Worm (Caenorhabditis elegans) whole organism, late embryonic: ENCODE data around the gene Y6G8.6.
"Not testable (repeated sequence)": the region's sequence is repeated elsewhere in the genome, so short reads cannot be mapped to it uniquely, and the experiment has no call there.

Experiments used
- K02D7.2 ChIP-seq: sonication (generic microtip); optimal IDR thresholded peaks from 2 replicates; lab custom pipeline; 2017; ENCODE audit warnings: mild to moderate bottlenecking, missing genetic modification characterization, missing compliant biosample characterization
- Y22D7AL.16 ChIP-seq: sonication (generic microtip); optimal IDR thresholded peaks from 2 replicates; lab custom pipeline; 2016; ENCODE audit warnings: missing genetic modification characterization, missing compliant biosample characterization
- ceh-45 ChIP-seq: fragments of 200-800 bp; sonication (Bioruptor generic); IDR thresholded peaks from 2 replicates; pipeline ENCODE4 v1.3.6; 2022; ENCODE audit warnings: missing genetic modification reagents, missing genetic modification characterization, missing compliant biosample characterization
- ceh-48 ChIP-seq: sonication (generic microtip); optimal IDR thresholded peaks from 2 replicates; lab custom pipeline; 2016; ENCODE audit warnings: missing genetic modification characterization, inconsistent platforms, missing compliant biosample characterization
- ceh-9 ChIP-seq: sonication (generic microtip); optimal IDR thresholded peaks from 2 replicates; lab custom pipeline; 2016; ENCODE audit warnings: mild to moderate bottlenecking, missing genetic modification characterization, inconsistent platforms, missing compliant biosample characterization
- che-1 ChIP-seq: sonication (generic microtip); optimal IDR thresholded peaks from 2 replicates; lab custom pipeline; 2016; ENCODE audit warnings: mild to moderate bottlenecking, missing genetic modification characterization, missing compliant biosample characterization
- dve-1 ChIP-seq: sonication (generic microtip); optimal IDR thresholded peaks from 2 replicates; lab custom pipeline; 2017; ENCODE audit warnings: antibody characterized with exemption, mild to moderate bottlenecking, missing genetic modification characterization, missing compliant biosample characterization
- elt-4 ChIP-seq: sonication (generic microtip); optimal IDR thresholded peaks from 2 replicates; lab custom pipeline; 2016; ENCODE audit warnings: missing genetic modification characterization, missing compliant biosample characterization
- hlh-13 ChIP-seq: fragments of 200-800 bp; sonication (Bioruptor generic); optimal IDR thresholded peaks from 2 replicates; lab custom pipeline; 2018; ENCODE audit warnings: mild to moderate bottlenecking, missing genetic modification characterization, missing compliant biosample characterization
- hlh-8 ChIP-seq: sonication (generic microtip); optimal IDR thresholded peaks from 2 replicates; lab custom pipeline; 2016; ENCODE audit warnings: missing genotype, missing genetic modification characterization, missing compliant biosample characterization
- lim-6 ChIP-seq: sonication (generic microtip); optimal IDR thresholded peaks from 2 replicates; lab custom pipeline; 2016; ENCODE audit warnings: missing genetic modification characterization, missing compliant biosample characterization
- lin-11 ChIP-seq: fragments of 200-800 bp; sonication (Bioruptor generic); optimal IDR thresholded peaks from 2 replicates; lab custom pipeline; 2018; ENCODE audit warnings: mild to moderate bottlenecking, missing genetic modification characterization, missing compliant biosample characterization
- odd-2 ChIP-seq: sonication (generic microtip); optimal IDR thresholded peaks from 2 replicates; lab custom pipeline; 2017; ENCODE audit warnings: antibody characterized with exemption, mild to moderate bottlenecking, missing genetic modification characterization, missing compliant biosample characterization
- pha-4 ChIP-seq: fragments of 150-350 bp; optimal IDR thresholded peaks from 2 replicates; lab custom pipeline; 2018; ENCODE audit warnings: missing biosample characterization, missing genetic modification reagents, missing genetic modification characterization
- pqm-1 ChIP-seq: sonication (generic microtip); optimal IDR thresholded peaks from 2 replicates; lab custom pipeline; 2016; ENCODE audit warnings: missing genetic modification characterization, missing compliant biosample characterization
- ref-2 ChIP-seq: sonication (generic microtip); optimal IDR thresholded peaks from 2 replicates; lab custom pipeline; 2016; ENCODE audit warnings: missing genetic modification characterization, missing compliant biosample characterization
- sdc-2 ChIP-seq: sonication (generic microtip); optimal IDR thresholded peaks from 2 replicates; lab custom pipeline; 2016; ENCODE audit warnings: missing genotype, missing genetic modification characterization, missing compliant biosample characterization
- syd-9 ChIP-seq: sonication (generic microtip); optimal IDR thresholded peaks from 2 replicates; lab custom pipeline; 2016; ENCODE audit warnings: mild to moderate bottlenecking, missing genetic modification characterization, moderate library complexity, missing compliant biosample characterization
- tbx-7 ChIP-seq: sonication (generic microtip); optimal IDR thresholded peaks from 2 replicates; lab custom pipeline; 2016; ENCODE audit warnings: missing genotype, missing genetic modification characterization, missing compliant biosample characterization
- unc-86 ChIP-seq: sonication (generic microtip); optimal IDR thresholded peaks from 2 replicates; lab custom pipeline; 2016; ENCODE audit warnings: missing genetic modification characterization, missing compliant biosample characterization

Y6G8.6 gene

DNA sequence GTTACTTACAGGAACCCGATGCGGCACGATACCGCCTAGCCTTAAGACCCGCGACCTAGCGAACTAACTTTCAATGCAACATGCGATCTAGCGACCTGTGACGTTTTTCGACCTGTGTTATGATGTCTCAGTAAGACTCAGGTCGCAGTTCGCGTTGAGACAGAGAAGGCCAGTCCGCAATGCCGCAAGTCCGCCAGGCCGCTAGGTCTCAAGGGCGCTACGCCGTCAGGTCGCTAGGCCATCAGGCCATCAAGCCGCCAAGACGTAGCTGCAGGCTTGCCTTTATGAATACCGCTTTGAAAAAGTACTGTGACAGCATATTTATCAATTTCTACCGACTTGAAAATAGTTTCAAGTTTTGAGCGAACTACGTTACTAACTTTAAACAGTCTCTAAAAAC lies 21.0 kb downstream of the Y6G8.6 start:
- TF ChIP-seq ceh-45 (GFP tag; lab: Robert Waterston, UW) (no peak), K02D7.2 (tag; lab: Kevin White, UChicago) (no peak)

DNA sequence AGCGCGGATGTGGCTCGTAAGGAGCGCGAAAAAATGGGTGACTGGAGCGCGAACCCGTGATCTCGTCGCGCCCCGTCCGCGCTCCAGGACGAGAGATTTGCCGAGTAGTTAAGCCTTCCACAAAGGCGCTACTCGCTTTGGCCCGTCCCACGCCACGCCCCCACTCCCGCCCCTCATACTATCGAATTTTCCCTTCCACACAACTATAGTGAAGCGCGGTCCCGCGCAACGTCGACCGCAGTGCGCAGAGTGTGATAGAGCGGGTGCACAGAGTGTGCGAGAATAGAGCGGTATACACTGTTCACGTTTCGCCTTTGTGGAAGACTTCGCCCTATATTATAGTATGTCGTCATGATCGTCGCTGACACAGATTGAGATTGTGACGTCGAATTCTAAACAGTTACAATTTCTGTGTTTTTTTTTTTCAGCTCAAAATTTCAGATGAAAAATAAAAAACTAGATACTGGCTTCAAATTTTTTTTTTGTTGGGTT lies 32.3 kb downstream of the Y6G8.6 start, which contains the start of gene fbxa-133:
TSS of gene fbxa-133 (plus strand) at position 442 of the 492 bp plus-strand sequence.
- not testable (repeated sequence) for TF ChIP-seq pha-4; che-1; lim-6 (tag; lab: Kevin White, UChicago)

DNA sequence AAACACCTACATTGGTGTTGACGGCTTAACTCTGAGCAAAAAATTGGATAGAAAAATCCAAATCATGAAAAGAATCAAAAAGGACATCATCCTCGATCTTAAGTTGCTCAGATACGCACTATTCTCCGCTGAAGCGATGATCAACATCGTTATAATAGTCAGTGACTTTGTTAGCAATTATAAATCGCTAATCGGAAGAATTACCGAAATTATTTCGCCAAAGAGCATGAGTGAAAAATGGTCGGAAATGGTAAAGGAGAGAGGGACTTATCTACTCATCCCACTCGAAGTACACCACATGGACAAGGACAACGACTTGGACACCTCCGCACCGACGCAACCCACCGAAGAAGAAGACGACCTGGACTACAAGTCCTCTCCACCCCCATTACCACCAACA lies 36.7 kb downstream of the Y6G8.6 start:
- TF ChIP-seq lin-11 (tag; lab: Kevin White, UChicago), result no peak
- TF ChIP-seq Y22D7AL.16 (tag; lab: Kevin White, UChicago), result no peak
- TF ChIP-seq ref-2 (tag; lab: Kevin White, UChicago), result no peak
- TF ChIP-seq pqm-1 (tag; lab: Kevin White, UChicago), result no peak
- TF ChIP-seq unc-86 (tag; lab: Kevin White, UChicago), result no peak
- no peak for TF ChIP-seq pha-4
- no peak for TF ChIP-seq lim-6 (tag; lab: Kevin White, UChicago)
- no peak for TF ChIP-seq hlh-8 (tag; lab: Kevin White, UChicago)
- no peak for TF ChIP-seq ceh-48
- TF ChIP-seq dve-1, result no peak

DNA sequence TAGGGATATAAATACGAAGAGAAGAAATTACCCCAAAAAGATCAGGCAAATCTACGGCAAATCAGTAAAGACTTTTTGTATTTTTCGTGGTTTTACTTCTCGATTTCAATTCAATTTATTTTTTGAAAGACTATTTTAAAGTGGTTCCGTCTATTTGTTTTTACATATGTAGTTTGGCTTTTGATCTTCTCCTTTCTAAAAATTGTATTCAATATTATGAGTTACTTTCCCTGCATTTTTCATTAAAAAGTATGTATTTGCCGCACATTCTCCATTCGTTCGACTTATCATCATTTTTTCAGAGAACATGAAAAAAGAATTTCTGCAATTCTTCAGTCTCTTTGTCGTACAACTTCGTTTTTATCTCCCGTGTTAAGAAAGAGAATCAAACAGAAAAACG lies 49.9 kb downstream of the Y6G8.6 start, which contains the start of gene C38D9.2:
TSS of gene C38D9.2 (plus strand) at position 301 of the 400 bp plus-strand sequence.
- no peak for TF ChIP-seq elt-4 (tag; lab: Kevin White, UChicago)
- no peak for TF ChIP-seq hlh-13 (GFP tag; lab: Kevin White, UChicago)
- TF ChIP-seq che-1, result no peak
- TF ChIP-seq ceh-9 (tag; lab: Kevin White, UChicago), result no peak
- no peak for TF ChIP-seq ceh-48
- TF ChIP-seq ref-2 (tag; lab: Kevin White, UChicago), result no peak
- no peak for TF ChIP-seq tbx-7 (tag; lab: Kevin White, UChicago)
- no peak for TF ChIP-seq syd-9
- TF ChIP-seq hlh-8 (tag; lab: Kevin White, UChicago), result no peak
- TF ChIP-seq sdc-2 (tag; lab: Kevin White, UChicago), result no peak
- no peak for TF ChIP-seq odd-2 (tag; lab: Kevin White, UChicago)
- TF ChIP-seq dve-1, result no peak
